Worm (Caenorhabditis elegans): Measurements from ENCODE around the gene F08D12.12.

F08D12.12 gene

ce11 chrII:2829482-2829881 lies 42.6 kb upstream of the F08D12.12 start:
- TF ChIP-seq C04F5.9 (tag; optimal IDR thresholded peaks at IDR 0.05) (no peak), lir-3 (tag; optimal IDR thresholded peaks at IDR 0.05; ENCODE audit: poor library complexity) (no peak), ceh-90 (tag; optimal IDR thresholded peaks at IDR 0.05) (no peak)

- no peak for TF ChIP-seq pag-3 (tag; optimal IDR thresholded peaks at IDR 0.05; ENCODE audit: borderline replicate concordance, insufficient read depth)
Measured at ce11 chrII:2827859-2828403, 41.0 kb upstream of the F08D12.12 start, which contains the start of gene K12H6.8. K12H6.8 (plus strand) TSS chrII:2827896.

- TF ChIP-seq lir-3 (tag; optimal IDR thresholded peaks at IDR 0.05; ENCODE audit: poor library complexity) (no peak), aly-2 (tag; optimal IDR thresholded peaks at IDR 0.05) (no peak), nhr-47 (tag; optimal IDR thresholded peaks at IDR 0.05) (no peak), fos-1 (tag; optimal IDR thresholded peaks at IDR 0.05) (no peak)
Measured at ce11 chrII:2826073-2826472, 39.2 kb upstream of the F08D12.12 start, which contains the start of gene K12H6.5. K12H6.5 (minus strand) TSS chrII:2826173.

- TF ChIP-seq mdl-1 (tag; optimal IDR thresholded peaks at IDR 0.05) (no peak), dpl-1 (GFP tag; optimal IDR thresholded peaks at IDR 0.05) (no peak), zip-4 (GFP tag; optimal IDR thresholded peaks at IDR 0.05) (no peak), lsy-2 (tag; optimal IDR thresholded peaks at IDR 0.05) (no peak), tlp-1 (tag; optimal IDR thresholded peaks at IDR 0.05) (no peak), C04F5.9 (tag; optimal IDR thresholded peaks at IDR 0.05) (no peak), egl-13 (tag; optimal IDR thresholded peaks at IDR 0.05) (no peak), Y116A8C.19 (tag; optimal IDR thresholded peaks at IDR 0.05; ENCODE audit: borderline replicate concordance) (no peak), nhr-76 (tag; optimal IDR thresholded peaks at IDR 0.05) (no peak), ceh-63 (GFP tag; optimal IDR thresholded peaks at IDR 0.05) (no peak), nhr-20 (tag; optimal IDR thresholded peaks at IDR 0.05) (no peak), pag-3 (tag; optimal IDR thresholded peaks at IDR 0.05; ENCODE audit: borderline replicate concordance, insufficient read depth) (no peak), sptf-1 (tag; optimal IDR thresholded peaks at IDR 0.05) (no peak), xbp-1 (tag; optimal IDR thresholded peaks at IDR 0.05) (no peak), sox-4 (tag; optimal IDR thresholded peaks at IDR 0.05) (no peak), efl-3 (GFP tag; optimal IDR thresholded peaks at IDR 0.05) (no peak), nhr-77 (tag; optimal IDR thresholded peaks at IDR 0.05) (no peak), irx-1 (tag; optimal IDR thresholded peaks at IDR 0.05) (no peak), ces-1 (GFP tag; optimal IDR thresholded peaks at IDR 0.05) (no peak), fkh-10 (GFP tag; optimal IDR thresholded peaks at IDR 0.05) (no peak)
Measured at ce11 chrII:2824169-2824568, 37.3 kb upstream of the F08D12.12 start, which contains the start of the genes K12H6.4 and K12H6.9. K12H6.4 (minus strand) TSS chrII:2824269. K12H6.9 (plus strand) TSS chrII:2824404.

- TF ChIP-seq ama-1 (optimal IDR thresholded peaks at IDR 0.05) (no peak), aha-1 (tag; optimal IDR thresholded peaks at IDR 0.05) (no peak), sox-4 (tag; optimal IDR thresholded peaks at IDR 0.05) (no peak)
Measured at ce11 chrII:2822435-2822920, 35.6 kb upstream of the F08D12.12 start, which contains the start of the genes fut-4 and K12H6.10. fut-4 (minus strand) TSS chrII:2822535. K12H6.10 (plus strand) TSS chrII:2822870.

- TF ChIP-seq fkh-4 (tag; optimal IDR thresholded peaks at IDR 0.05; ENCODE audit: borderline replicate concordance), result no peak
- no peak for TF ChIP-seq egl-13 (tag; optimal IDR thresholded peaks at IDR 0.05)
- TF ChIP-seq lin-35 (GFP tag; optimal IDR thresholded peaks at IDR 0.05), result no peak
- TF ChIP-seq efl-3 (GFP tag; optimal IDR thresholded peaks at IDR 0.05), result no peak
- TF ChIP-seq nhr-85 (tag), result no peak
- no peak for TF ChIP-seq efl-1 (optimal IDR thresholded peaks at IDR 0.05)
- TF ChIP-seq efl-1 (GFP tag; optimal IDR thresholded peaks at IDR 0.05 in 1 of 2), result no peak
- TF ChIP-seq aha-1 (tag; optimal IDR thresholded peaks at IDR 0.05), result no peak
- TF ChIP-seq swsn-7 (tag; optimal IDR thresholded peaks at IDR 0.05), result no peak
Measured at ce11 chrII:2816676-2817075, 29.8 kb upstream of the F08D12.12 start, which contains the start of gene set-13. set-13 (plus strand) TSS chrII:2816976.
